Worm (Caenorhabditis elegans) whole organism, young adult: ENCODE data around the gene srg-23.
A peak's percentile ranks its signal among the peaks of the same experiment; 100 is the strongest.

ENCODE experiments used
- B0019.2 ChIP-seq: fragments of 200-800 bp; sonication (Bioruptor generic); conservative IDR thresholded peaks from 2 replicates; pipeline ENCODE4 v1.3.6; 2022; ENCODE audit warnings: missing genetic modification reagents, missing genetic modification characterization, missing compliant biosample characterization
- B0035.1 ChIP-seq: sonication (generic microtip); optimal IDR thresholded peaks from 2 replicates; lab custom pipeline; 2016; ENCODE audit warnings: missing genetic modification characterization, mild to moderate bottlenecking, missing compliant biosample characterization, missing genotype, missing genetic modification reagents
- C17E4.6 ChIP-seq: fragments of 200-800 bp; sonication (Bioruptor generic); IDR thresholded peaks from 2 replicates; pipeline ENCODE4 v1.3.6; 2022; ENCODE audit warnings: missing genetic modification reagents, missing genetic modification characterization, missing compliant biosample characterization
- D2030.7 ChIP-seq: fragments of 200-800 bp; sonication (Bioruptor generic); IDR thresholded peaks from 2 replicates; pipeline ENCODE4 v1.3.6; 2022; ENCODE audit warnings: missing genetic modification reagents, missing genetic modification characterization, missing compliant biosample characterization
- F23B12.7 ChIP-seq: sonication (generic microtip); optimal IDR thresholded peaks from 2 replicates; lab custom pipeline; 2017; ENCODE audit warnings: missing genetic modification characterization, mild to moderate bottlenecking, missing compliant biosample characterization, antibody characterized with exemption, moderate library complexity; ENCODE audit not compliant: insufficient read depth
- F57A8.1 ChIP-seq: fragments of 200-800 bp; sonication (Bioruptor generic); optimal IDR thresholded peaks from 2 replicates; lab custom pipeline; 2018; ENCODE audit warnings: mild to moderate bottlenecking, missing genetic modification characterization, moderate library complexity, missing compliant biosample characterization
- K11D2.4 ChIP-seq: fragments of 200-800 bp; sonication (Bioruptor generic); IDR thresholded peaks from 2 replicates; pipeline ENCODE4 v1.3.6; 2022; ENCODE audit warnings: missing genetic modification reagents, missing genetic modification characterization, missing compliant biosample characterization
- T07F8.4 ChIP-seq: sonication (generic microtip); optimal IDR thresholded peaks from 2 replicates; lab custom pipeline; 2016; ENCODE audit warnings: mild to moderate bottlenecking, missing genetic modification characterization, moderate library complexity, missing compliant biosample characterization
- Y53G8AR.9 ChIP-seq: fragments of 200-800 bp; sonication (Bioruptor generic); conservative IDR thresholded peaks from 2 replicates; pipeline ENCODE4 v1.3.6; 2022; ENCODE audit warnings: missing genetic modification reagents, missing genetic modification characterization, missing compliant biosample characterization
- Y56A3A.18 ChIP-seq: fragments of 200-800 bp; sonication (Bioruptor generic); IDR thresholded peaks from 2 replicates; pipeline ENCODE4 v1.3.6; 2022; ENCODE audit warnings: missing genetic modification reagents, missing genetic modification characterization, missing compliant biosample characterization
- Y79H2A.3 ChIP-seq: fragments of 200-800 bp; sonication (Bioruptor generic); conservative IDR thresholded peaks from 2 replicates; pipeline ENCODE4 v1.3.6; 2022; ENCODE audit warnings: missing genetic modification reagents, missing genetic modification characterization, missing compliant biosample characterization
- ZK185.1 ChIP-seq: sonication (generic microtip); optimal IDR thresholded peaks from 2 replicates; lab custom pipeline; 2016; ENCODE audit warnings: mild to moderate bottlenecking, missing genetic modification characterization, missing compliant biosample characterization; ENCODE audit not compliant: poor library complexity, severe bottlenecking
- akir-1 ChIP-seq: fragments of 200-800 bp; sonication (Bioruptor generic); optimal IDR thresholded peaks from 2 replicates; lab custom pipeline; 2018; ENCODE audit warnings: mild to moderate bottlenecking, missing genetic modification characterization, moderate library complexity, missing compliant biosample characterization
- attf-5 ChIP-seq: fragments of 200-800 bp; sonication (Bioruptor generic); optimal IDR thresholded peaks from 2 replicates; lab custom pipeline; 2018; ENCODE audit warnings: mild to moderate bottlenecking, missing genetic modification characterization, missing compliant biosample characterization
- cebp-2 ChIP-seq: fragments of 200-800 bp; sonication (Bioruptor generic); IDR thresholded peaks from 2 replicates; pipeline ENCODE4 v1.3.6; 2022; ENCODE audit warnings: missing genetic modification characterization, missing compliant biosample characterization
- ceh-100 ChIP-seq: fragments of 200-800 bp; sonication (Bioruptor generic); IDR thresholded peaks from 2 replicates; pipeline ENCODE4 v1.3.6; 2022; ENCODE audit warnings: missing genetic modification reagents, missing genetic modification characterization, missing compliant biosample characterization
- ceh-40 ChIP-seq: fragments of 200-800 bp; sonication (Bioruptor generic); IDR thresholded peaks from 2 replicates; pipeline ENCODE4 v1.3.6; 2022; ENCODE audit warnings: missing genetic modification characterization, missing compliant biosample characterization
- die-1 ChIP-seq: sonication (generic microtip); optimal IDR thresholded peaks from 2 replicates; lab custom pipeline; 2016; ENCODE audit warnings: missing genotype, mild to moderate bottlenecking, missing genetic modification characterization, missing compliant biosample characterization
- dox-1 ChIP-seq: fragments of 200-800 bp; sonication (Bioruptor generic); IDR thresholded peaks from 2 replicates; pipeline ENCODE4 v1.3.6; 2022; ENCODE audit warnings: missing genetic modification reagents, missing genetic modification characterization, missing compliant biosample characterization
- dpl-1 ChIP-seq: fragments of 150-350 bp; optimal IDR thresholded peaks from 2 replicates; lab custom pipeline; 2014; ENCODE audit warnings: missing biosample characterization, missing genetic modification reagents, missing genetic modification characterization
- egrh-3 ChIP-seq: fragments of 200-800 bp; sonication (Bioruptor generic); IDR thresholded peaks from 2 replicates; pipeline ENCODE4 v1.3.6; 2022; ENCODE audit warnings: missing genetic modification reagents, missing genetic modification characterization, missing compliant biosample characterization
- gei-17 ChIP-seq: fragments of 200-800 bp; sonication (Bioruptor generic); optimal IDR thresholded peaks from 2 replicates; lab custom pipeline; 2018; ENCODE audit warnings: mild to moderate bottlenecking, missing genetic modification characterization, missing compliant biosample characterization
- hlh-26 ChIP-seq: fragments of 200-800 bp; sonication (Bioruptor generic); conservative IDR thresholded peaks from 2 replicates; pipeline ENCODE4 v1.3.6; 2022; ENCODE audit warnings: missing genetic modification reagents, missing genetic modification characterization, missing compliant biosample characterization
- hmg-1.2 ChIP-seq: fragments of 200-800 bp; sonication (Bioruptor generic); IDR thresholded peaks from 2 replicates; pipeline ENCODE4 v1.3.6; 2022; ENCODE audit warnings: missing genetic modification reagents, missing genetic modification characterization, missing compliant biosample characterization
- hsf-1 ChIP-seq: fragments of 200-800 bp; sonication (Bioruptor generic); IDR thresholded peaks from 2 replicates; pipeline ENCODE4 v1.3.6; 2022; ENCODE audit warnings: missing genetic modification reagents, missing genetic modification characterization, missing compliant biosample characterization
- let-526 ChIP-seq: fragments of 200-800 bp; sonication (Bioruptor generic); IDR thresholded peaks from 2 replicates; pipeline ENCODE4 v1.3.6; 2022; ENCODE audit warnings: missing genetic modification reagents, missing genetic modification characterization, missing compliant biosample characterization
- lin-40 ChIP-seq: sonication (generic microtip); optimal IDR thresholded peaks from 2 replicates; lab custom pipeline; 2016; ENCODE audit warnings: missing genetic modification characterization, mild to moderate bottlenecking, missing compliant biosample characterization, missing genotype, missing genetic modification reagents
- lin-54 ChIP-seq: fragments of 200-800 bp; sonication (Bioruptor generic); optimal IDR thresholded peaks from 2 replicates; lab custom pipeline; 2018; ENCODE audit warnings: mild to moderate bottlenecking, missing genetic modification characterization, missing compliant biosample characterization
- lir-1 ChIP-seq: fragments of 200-800 bp; sonication (Bioruptor generic); conservative IDR thresholded peaks from 2 replicates; pipeline ENCODE4 v1.3.6; 2022; ENCODE audit warnings: missing genetic modification reagents, missing genetic modification characterization, missing compliant biosample characterization
- madf-8 ChIP-seq: fragments of 200-800 bp; sonication (Bioruptor generic); conservative IDR thresholded peaks from 2 replicates; pipeline ENCODE4 v1.3.6; 2022; ENCODE audit warnings: missing genetic modification reagents, missing genetic modification characterization, missing compliant biosample characterization
- mcd-1 ChIP-seq: fragments of 200-800 bp; sonication (Bioruptor generic); IDR thresholded peaks from 2 replicates; pipeline ENCODE4 v1.3.6; 2022; ENCODE audit warnings: missing genetic modification reagents, missing genetic modification characterization, missing compliant biosample characterization
- nhr-120 ChIP-seq: fragments of 200-800 bp; sonication (Bioruptor generic); IDR thresholded peaks from 2 replicates; pipeline ENCODE4 v1.3.6; 2022; ENCODE audit warnings: missing genetic modification characterization, missing compliant biosample characterization
- nhr-80 ChIP-seq: sonication (generic microtip); optimal IDR thresholded peaks from 2 replicates; lab custom pipeline; 2016; ENCODE audit warnings: missing genetic modification characterization, missing compliant biosample characterization
- pbrm-1 ChIP-seq: fragments of 200-800 bp; sonication (Bioruptor generic); IDR thresholded peaks from 2 replicates; pipeline ENCODE4 v1.3.6; 2022; ENCODE audit warnings: missing genetic modification reagents, missing genetic modification characterization, missing compliant biosample characterization
- sdz-38 ChIP-seq: sonication (generic microtip); optimal IDR thresholded peaks from 2 replicates; lab custom pipeline; 2016; ENCODE audit warnings: missing genotype, missing genetic modification characterization, missing compliant biosample characterization
- snpc-1.1 ChIP-seq: sonication (generic microtip); optimal IDR thresholded peaks from 2 replicates; lab custom pipeline; 2017; ENCODE audit warnings: missing genetic modification characterization, mild to moderate bottlenecking, missing compliant biosample characterization, antibody characterized with exemption, moderate library complexity, missing genotype, missing genetic modification reagents; ENCODE audit not compliant: insufficient read depth
- snpc-3.4 ChIP-seq: sonication (generic microtip); optimal IDR thresholded peaks from 2 replicates; lab custom pipeline; 2017; ENCODE audit warnings: missing genetic modification characterization, mild to moderate bottlenecking, missing compliant biosample characterization, antibody characterized with exemption, moderate library complexity, missing genotype, missing genetic modification reagents
- tlf-1 ChIP-seq: fragments of 200-800 bp; sonication (Bioruptor generic); optimal IDR thresholded peaks from 2 replicates; lab custom pipeline; 2018; ENCODE audit warnings: mild to moderate bottlenecking, missing genetic modification characterization, missing compliant biosample characterization
- zfh-2 ChIP-seq: fragments of 200-800 bp; sonication (Bioruptor generic); conservative IDR thresholded peaks from 2 replicates; pipeline ENCODE4 v1.3.6; 2022; ENCODE audit warnings: missing genetic modification reagents, missing genetic modification characterization, missing compliant biosample characterization
- ztf-18 ChIP-seq: sonication (generic microtip); optimal IDR thresholded peaks from 2 replicates; lab custom pipeline; 2016; ENCODE audit warnings: missing genotype, mild to moderate bottlenecking, missing genetic modification characterization, missing compliant biosample characterization
- ztf-25 ChIP-seq: fragments of 200-800 bp; sonication (Bioruptor generic); IDR thresholded peaks from 2 replicates; pipeline ENCODE4 v1.3.6; 2022; ENCODE audit warnings: missing genetic modification reagents, missing genetic modification characterization, missing compliant biosample characterization
- ztf-28 ChIP-seq: fragments of 200-800 bp; sonication (Bioruptor generic); IDR thresholded peaks from 2 replicates; pipeline ENCODE4 v1.3.6; 2022; ENCODE audit warnings: missing genetic modification reagents, missing genetic modification characterization, missing compliant biosample characterization
- ztf-6 ChIP-seq: fragments of 200-800 bp; sonication (Bioruptor generic); IDR thresholded peaks from 2 replicates; pipeline ENCODE4 v1.3.6; 2022; ENCODE audit warnings: missing genetic modification reagents, missing genetic modification characterization, missing compliant biosample characterization

srg-23 gene

ce11 chrII:3118907-3119382 lies 23.0 kb upstream of the srg-23 start, which contains the start of gene T10D4.6:
T10D4.6 (plus strand) TSS chrII:3119332.
- TF ChIP-seq C17E4.6 (GFP tag; lab: Robert Waterston, UW) (no peak), attf-5 (GFP tag; lab: Kevin White, UChicago) (peak; percentile 83), hmg-1.2 (GFP tag; lab: Robert Waterston, UW) (peak; percentile 84; the same call in 1 of the 2 replicates), lir-1 (GFP tag; lab: Robert Waterston, UW) (no peak)

DNA sequence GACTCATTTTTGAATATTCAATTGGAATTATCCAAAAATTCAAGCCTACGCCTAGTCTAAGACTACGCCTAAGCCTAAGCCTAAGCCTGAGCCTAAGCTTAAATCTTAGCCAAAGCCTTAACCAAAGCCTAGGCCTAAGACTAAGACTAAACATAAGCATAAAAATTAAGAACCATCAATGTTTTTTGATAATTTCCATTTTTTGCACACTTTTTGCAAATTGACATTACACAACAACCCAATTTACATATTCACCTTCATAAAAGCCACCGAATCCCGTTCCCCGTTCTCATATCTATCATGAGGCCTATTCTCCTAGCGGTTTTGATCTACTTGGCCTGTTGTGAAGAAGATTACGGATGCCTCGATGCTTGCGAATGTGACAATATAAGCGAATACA lies 21.5 kb upstream of the srg-23 start, which contains the start of gene T10D4.7:
Gene T10D4.7, plus strand, starts transcription at position 301 of the 400 bp plus-strand sequence.
- TF ChIP-seq ceh-40 (GFP tag; lab: Robert Waterston, UW) (no peak), hlh-26 (GFP tag; lab: Robert Waterston, UW) (no peak), egrh-3 (GFP tag; lab: Robert Waterston, UW) (no peak), die-1 (tag; lab: Kevin White, UChicago) (no peak), ceh-100 (GFP tag; lab: Robert Waterston, UW) (no peak), pbrm-1 (no peak), ztf-25 (GFP tag; lab: Robert Waterston, UW) (no peak), K11D2.4 (GFP tag; lab: Robert Waterston, UW) (no peak), tlf-1 (GFP tag; lab: Kevin White, UChicago) (no peak), cebp-2 (GFP tag; lab: Robert Waterston, UW) (no peak), F23B12.7 (tag; lab: Kevin White, UChicago) (no peak)

ce11 chrII:3113934-3114333 lies 18.0 kb upstream of the srg-23 start, which contains the start of gene clec-123:
clec-123 (plus strand) TSS chrII:3114234.
- TF ChIP-seq Y79H2A.3 (GFP tag; lab: Robert Waterston, UW) (no peak), akir-1 (GFP tag; lab: Kevin White, UChicago) (no peak), tlf-1 (GFP tag; lab: Kevin White, UChicago) (no peak), F57A8.1 (GFP tag; lab: Kevin White, UChicago) (no peak), B0035.1 (tag; lab: Kevin White, UChicago) (no peak), nhr-120 (GFP tag; lab: Robert Waterston, UW) (no peak), D2030.7 (no peak), let-526 (GFP tag; lab: Robert Waterston, UW) (no peak), nhr-80 (tag; lab: Kevin White, UChicago) (no peak), T07F8.4 (tag; lab: Kevin White, UChicago) (no peak), madf-8 (GFP tag; lab: Robert Waterston, UW) (no peak), gei-17 (GFP tag; lab: Kevin White, UChicago) (no peak), ztf-18 (no peak), Y56A3A.18 (GFP tag; lab: Robert Waterston, UW) (no peak), ZK185.1 (tag; lab: Kevin White, UChicago) (no peak), hsf-1 (GFP tag; lab: Robert Waterston, UW) (no peak), lin-54 (GFP tag; lab: Kevin White, UChicago) (no peak), sdz-38 (tag; lab: Kevin White, UChicago) (no peak)
- TF ChIP-seq, all 124 proteins: peak for 0

DNA sequence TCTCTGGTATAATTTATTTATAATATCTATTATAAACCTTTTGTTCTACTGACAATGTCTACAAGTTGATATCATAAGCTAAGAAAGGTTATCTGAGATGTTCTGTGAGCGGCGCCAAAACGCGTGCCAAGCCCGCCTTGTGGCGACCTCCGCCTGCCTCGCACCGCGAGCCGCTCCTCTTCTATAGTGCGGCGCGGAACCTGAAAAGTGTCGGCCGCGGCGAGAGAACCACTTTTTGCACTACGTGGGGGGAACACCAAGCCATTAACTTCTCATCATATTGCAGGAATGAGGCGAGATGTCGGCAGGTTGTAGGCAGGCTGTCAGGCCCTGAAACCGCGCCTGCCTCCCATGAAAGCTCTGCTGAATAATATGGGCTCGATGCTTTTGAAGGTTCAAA lies 17.3 kb upstream of the srg-23 start:
- TF ChIP-seq snpc-3.4 (tag; lab: Kevin White, UChicago): peak; percentile 32
- peak; percentile 60 for TF ChIP-seq hmg-1.2 (GFP tag; lab: Robert Waterston, UW)
- TF ChIP-seq Y53G8AR.9 (GFP tag; lab: Robert Waterston, UW): no peak
- no peak for TF ChIP-seq ztf-6 (GFP tag; lab: Robert Waterston, UW)
- peak; percentile 91 for TF ChIP-seq zfh-2 (GFP tag; lab: Robert Waterston, UW)
- TF ChIP-seq dpl-1: no peak
- TF ChIP-seq lin-40 (tag; lab: Kevin White, UChicago): no peak
- TF ChIP-seq B0019.2 (GFP tag; lab: Robert Waterston, UW): no peak
- TF ChIP-seq egrh-3 (GFP tag; lab: Robert Waterston, UW): peak; percentile 69; the same call in 1 of the 2 replicates
- TF ChIP-seq dox-1: 0 out of 2 replicates have a peak, but pooled peaks have one; percentile 23
- TF ChIP-seq ztf-28 (GFP tag; lab: Robert Waterston, UW): 0 out of 2 replicates have a peak, but pooled peaks have one; percentile 35
- TF ChIP-seq mcd-1 (GFP tag; lab: Robert Waterston, UW): peak; percentile 40; the same call in 1 of the 2 replicates
- peak; percentile 84 for TF ChIP-seq snpc-1.1 (tag; lab: Kevin White, UChicago)
